Worm (Caenorhabditis elegans) whole organism, midembryonic: ENCODE measurements around the gene ntp-1.
A peak's percentile ranks its signal among the peaks of the same experiment; 100 is the strongest.

ENCODE experiments used
- T22C8.4 ChIP-seq: fragments of 200-800 bp; sonication (Bioruptor generic); IDR thresholded peaks from 2 replicates; pipeline ENCODE4 v1.3.6; 2022; ENCODE audit warnings: missing genetic modification characterization, missing compliant biosample characterization
- cog-1 ChIP-seq: sonication (generic microtip); optimal IDR thresholded peaks from 2 replicates; lab custom pipeline; 2016; ENCODE audit warnings: missing genetic modification characterization, missing compliant biosample characterization
- flt-1 ChIP-seq: fragments of 200-800 bp; sonication (Bioruptor generic); IDR thresholded peaks from 2 replicates; pipeline ENCODE4 v1.3.6; 2022; ENCODE audit warnings: missing genetic modification characterization, missing compliant biosample characterization
- klf-2 ChIP-seq: fragments of 200-800 bp; sonication (Bioruptor generic); conservative IDR thresholded peaks from 2 replicates; pipeline ENCODE4 v1.3.6; 2022; ENCODE audit warnings: missing genetic modification reagents, missing genetic modification characterization, missing compliant biosample characterization
- med-1 ChIP-seq: sonication (generic microtip); optimal IDR thresholded peaks from 2 replicates; lab custom pipeline; 2017; ENCODE audit warnings: missing genetic modification characterization, mild to moderate bottlenecking, missing compliant biosample characterization, antibody characterized with exemption, missing genetic modification reagents; ENCODE audit not compliant: insufficient read depth
- ref-1 ChIP-seq: fragments of 200-800 bp; sonication (Bioruptor generic); conservative IDR thresholded peaks from 2 replicates; pipeline ENCODE4 v1.3.6; 2022; ENCODE audit warnings: missing genetic modification reagents, missing genetic modification characterization, missing compliant biosample characterization
- tab-1 ChIP-seq: fragments of 200-800 bp; sonication (Bioruptor generic); IDR thresholded peaks from 2 replicates; pipeline ENCODE4 v1.3.6; 2022; ENCODE audit warnings: missing genetic modification characterization, missing compliant biosample characterization
- ztf-23 ChIP-seq: fragments of 200-800 bp; sonication (Bioruptor generic); IDR thresholded peaks from 2 replicates; pipeline ENCODE4 v1.3.6; 2022; ENCODE audit warnings: missing genetic modification reagents, missing genetic modification characterization, missing compliant biosample characterization
- ztf-29 ChIP-seq: fragments of 200-800 bp; sonication (Bioruptor generic); IDR thresholded peaks from 2 replicates; pipeline ENCODE4 v1.3.6; 2022; ENCODE audit warnings: missing genetic modification reagents, missing genetic modification characterization, missing compliant biosample characterization

The ntp-1 gene

DNA sequence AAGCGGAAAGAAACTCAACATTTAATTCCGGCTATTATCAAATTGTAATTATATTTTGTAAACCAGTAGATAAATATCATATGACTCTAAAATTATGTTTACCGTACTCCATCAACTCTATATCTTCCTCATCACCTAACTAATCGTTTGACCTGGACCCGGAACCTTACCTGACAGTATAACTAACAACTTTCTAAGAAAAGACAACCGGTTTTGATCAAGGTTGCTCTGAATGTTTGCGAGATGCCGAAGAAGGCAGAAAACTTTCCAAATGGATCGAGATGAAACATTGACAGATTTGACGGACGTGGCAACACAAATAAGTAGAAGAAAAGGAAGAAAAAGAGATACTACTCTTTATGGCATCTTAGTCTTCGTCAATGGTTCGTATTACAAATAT, 30.0 kb upstream of the ntp-1 start:
- TF ChIP-seq cog-1 (tag; lab: Kevin White, UChicago) (no peak), ref-1 (GFP tag; lab: Robert Waterston, UW) (no peak), flt-1 (no peak), tab-1 (GFP tag; lab: Robert Waterston, UW) (no peak), med-1 (no peak)

DNA sequence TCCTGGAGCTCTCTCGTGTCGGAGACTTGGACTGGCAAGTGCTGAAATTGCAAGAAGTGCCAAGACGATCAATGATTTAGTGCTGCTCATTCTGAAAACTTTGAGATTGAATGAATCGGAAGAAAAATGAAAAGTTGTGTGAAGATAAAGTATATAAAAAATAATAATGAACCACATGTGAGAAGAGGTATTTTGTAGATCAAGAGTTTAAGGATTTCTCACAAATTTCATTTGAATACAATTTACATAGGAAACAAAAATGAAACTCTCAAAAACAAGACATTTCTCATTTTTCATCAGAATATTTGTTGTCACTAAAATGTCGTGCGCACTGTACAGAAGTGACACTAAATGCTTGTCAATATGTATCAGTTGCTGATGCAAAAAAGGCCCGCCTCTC, 27.9 kb upstream of the ntp-1 start, which contains the start of gene T14A8.2:
TSS of gene T14A8.2 (minus strand) at position 101 of the 400 bp plus-strand sequence.
- TF ChIP-seq med-1 (no peak), flt-1 (no peak), T22C8.4 (GFP tag; lab: Robert Waterston, UW) (no peak), klf-2 (no peak), ref-1 (GFP tag; lab: Robert Waterston, UW) (no peak), tab-1 (GFP tag; lab: Robert Waterston, UW) (no peak), ztf-29 (GFP tag; lab: Robert Waterston, UW) (no peak), ztf-23 (GFP tag; lab: Robert Waterston, UW) (no peak), cog-1 (tag; lab: Kevin White, UChicago) (no peak)

DNA sequence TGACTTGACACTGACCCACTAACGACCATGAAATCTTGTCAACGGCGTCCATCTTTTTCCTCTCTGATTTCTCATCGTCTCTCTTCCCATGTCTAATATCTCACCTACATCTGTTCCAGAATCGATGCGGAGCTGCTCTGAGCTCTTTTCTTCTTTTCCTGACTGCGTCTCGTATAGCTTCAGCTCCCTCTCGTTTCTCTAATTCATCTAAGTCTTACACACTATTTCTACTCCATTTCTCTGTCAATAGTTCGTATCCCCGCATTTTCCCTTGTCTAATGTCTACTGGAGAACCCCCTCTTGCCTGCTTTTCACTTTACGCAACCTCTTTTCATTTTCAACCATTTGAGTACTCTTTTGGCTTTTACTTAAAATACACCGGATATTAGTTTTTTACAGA, 23.2 kb upstream of the ntp-1 start, which contains the start of gene ric-3:
TSS of gene ric-3 (plus strand) at position 400 of the 400 bp plus-strand sequence.
- TF ChIP-seq klf-2 = no peak
- no peak for TF ChIP-seq T22C8.4 (GFP tag; lab: Robert Waterston, UW)
- TF ChIP-seq med-1 = no peak
- peak; percentile 60 for TF ChIP-seq cog-1 (tag; lab: Kevin White, UChicago)

- TF ChIP-seq flt-1 (no peak), med-1 (no peak), tab-1 (GFP tag; lab: Robert Waterston, UW) (no peak), ref-1 (GFP tag; lab: Robert Waterston, UW) (no peak), cog-1 (tag; lab: Kevin White, UChicago) (no peak), ztf-23 (GFP tag; lab: Robert Waterston, UW) (no peak), ztf-29 (GFP tag; lab: Robert Waterston, UW) (no peak), T22C8.4 (GFP tag; lab: Robert Waterston, UW) (no peak), klf-2 (no peak)
Measured at ce11 chrIV:7816402-7817102, 21.9 kb upstream of the ntp-1 start.

- no peak for TF ChIP-seq flt-1
- no peak for TF ChIP-seq med-1
- TF ChIP-seq ztf-29 (GFP tag; lab: Robert Waterston, UW) = no peak
- TF ChIP-seq tab-1 (GFP tag; lab: Robert Waterston, UW) = no peak
- TF ChIP-seq klf-2 = no peak
- no peak for TF ChIP-seq cog-1 (tag; lab: Kevin White, UChicago)
- TF ChIP-seq ztf-23 (GFP tag; lab: Robert Waterston, UW) = no peak
- TF ChIP-seq T22C8.4 (GFP tag; lab: Robert Waterston, UW) = no peak
- TF ChIP-seq ref-1 (GFP tag; lab: Robert Waterston, UW) = no peak
Measured at ce11 chrIV:7815683-7816183, 21.1 kb upstream of the ntp-1 start, which contains the start of gene cdgs-1. Gene cdgs-1 (minus strand): TSS chrIV:7815733.

DNA sequence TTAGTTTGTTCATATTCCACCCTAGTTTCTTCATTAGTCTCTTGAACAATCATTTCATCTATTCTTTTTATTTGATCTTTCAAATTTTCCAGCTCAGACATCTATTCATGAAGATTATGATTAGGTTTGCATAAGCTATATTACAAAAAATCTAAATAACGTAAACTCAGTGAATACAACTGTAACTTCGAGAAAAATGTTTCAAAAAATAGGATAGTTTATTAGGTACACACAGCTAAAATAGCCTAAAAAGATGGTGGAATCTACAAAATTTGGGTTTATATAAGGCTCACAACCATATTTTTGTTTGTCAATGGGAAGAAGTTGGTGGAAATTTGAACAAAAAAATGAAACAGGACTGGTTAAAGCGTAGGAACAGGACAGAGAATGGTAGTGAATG, 18.1 kb upstream of the ntp-1 start, which contains the start of gene zgpa-1:
TSS of gene zgpa-1 (minus strand) at position 101 of the 400 bp plus-strand sequence.
- TF ChIP-seq tab-1 (GFP tag; lab: Robert Waterston, UW) = no peak
- TF ChIP-seq cog-1 (tag; lab: Kevin White, UChicago) = no peak
- TF ChIP-seq ztf-29 (GFP tag; lab: Robert Waterston, UW) = no peak
- no peak for TF ChIP-seq T22C8.4 (GFP tag; lab: Robert Waterston, UW)
- TF ChIP-seq klf-2 = no peak
- TF ChIP-seq ztf-23 (GFP tag; lab: Robert Waterston, UW) = no peak
- no peak for TF ChIP-seq ref-1 (GFP tag; lab: Robert Waterston, UW)
- no peak for TF ChIP-seq flt-1
- no peak for TF ChIP-seq med-1

ce11 chrIV:7808583-7808982, 14.0 kb upstream of the ntp-1 start, which contains the start of gene C33H5.1:
Gene C33H5.1 (plus strand): TSS chrIV:7808912.
- TF ChIP-seq tab-1 (GFP tag; lab: Robert Waterston, UW) (no peak), ztf-23 (GFP tag; lab: Robert Waterston, UW) (no peak), med-1 (no peak), T22C8.4 (GFP tag; lab: Robert Waterston, UW) (no peak), klf-2 (no peak), flt-1 (no peak), ztf-29 (GFP tag; lab: Robert Waterston, UW) (no peak)

DNA sequence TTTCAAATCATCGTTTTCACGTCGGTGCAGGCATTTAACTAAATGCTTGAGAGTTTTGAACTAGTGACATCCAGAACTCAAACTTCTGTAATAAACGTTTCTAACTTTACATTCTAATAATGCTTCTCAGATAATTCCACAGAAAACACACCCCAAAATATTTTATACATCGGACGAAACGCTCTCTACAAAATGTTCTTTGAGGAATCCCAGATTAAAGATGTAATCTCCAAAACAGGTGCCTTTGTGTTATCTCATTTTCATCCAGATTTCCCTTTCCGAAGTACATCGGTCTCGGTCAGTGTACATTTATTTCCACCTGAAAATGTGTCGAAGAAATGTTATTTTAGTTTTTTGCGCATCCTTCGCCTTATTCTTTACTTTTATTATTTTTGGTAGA, 10.1 kb upstream of the ntp-1 start, which contains the start of gene C33H5.2:
TSS of gene C33H5.2 (plus strand) at position 301 of the 400 bp plus-strand sequence.
- no peak for TF ChIP-seq flt-1
- TF ChIP-seq ref-1 (GFP tag; lab: Robert Waterston, UW) = no peak
- no peak for TF ChIP-seq tab-1 (GFP tag; lab: Robert Waterston, UW)
- no peak for TF ChIP-seq med-1
- no peak for TF ChIP-seq T22C8.4 (GFP tag; lab: Robert Waterston, UW)
- TF ChIP-seq klf-2 = no peak
- TF ChIP-seq ztf-23 (GFP tag; lab: Robert Waterston, UW) = no peak
- no peak for TF ChIP-seq cog-1 (tag; lab: Kevin White, UChicago)
- no peak for TF ChIP-seq ztf-29 (GFP tag; lab: Robert Waterston, UW)

- TF ChIP-seq ztf-29 (GFP tag; lab: Robert Waterston, UW) (no peak), flt-1 (no peak), tab-1 (GFP tag; lab: Robert Waterston, UW) (no peak), cog-1 (tag; lab: Kevin White, UChicago) (no peak), klf-2 (no peak), med-1 (no peak), ztf-23 (GFP tag; lab: Robert Waterston, UW) (no peak), ref-1 (GFP tag; lab: Robert Waterston, UW) (no peak), T22C8.4 (GFP tag; lab: Robert Waterston, UW) (no peak)
Measured at ce11 chrIV:7803250-7803649, 8.6 kb upstream of the ntp-1 start, which contains the start of gene C33H5.16. Gene C33H5.16 (minus strand): TSS chrIV:7803350.
